Fruit fly (Drosophila melanogaster): ENCODE measurements around the gene PolE1.
A peak's percentile ranks its signal among the peaks of the same experiment; 100 is the strongest.

The PolE1 gene

dm6 chr3R:23347432-23348305 lies at the start of gene PolE1:
Gene PolE1, plus strand, starts transcription at chr3R:23348128.
- TF ChIP-seq CG3032 (tag; optimal IDR thresholded peaks at IDR 0.05) (peak; percentile 23), Smox (GFP tag; optimal IDR thresholded peaks at IDR 0.05) (peak; percentile 9), CG3919 (GFP tag; optimal IDR thresholded peaks at IDR 0.05) (peak; percentile 35), eg (GFP tag; IDR thresholded peaks at IDR 0.05) (no peak; the same call in 2 of the 3 replicates), vri (GFP tag; optimal IDR thresholded peaks at IDR 0.05) (peak; percentile 6), Eip78C (GFP tag) (peak; percentile 64), esn (GFP tag; optimal IDR thresholded peaks at IDR 0.05) (peak; percentile 29), CG16779 (tag; optimal IDR thresholded peaks at IDR 0.05) (no peak), Sox14 (GFP tag; optimal IDR thresholded peaks at IDR 0.05) (peak; percentile 11), svp (GFP tag) (no peak), topi (GFP tag; optimal IDR thresholded peaks at IDR 0.05) (peak; percentile 26), fd85E (GFP tag; optimal IDR thresholded peaks at IDR 0.05) (no peak), CG7368 (GFP tag; optimal IDR thresholded peaks at IDR 0.05) (no peak), pdm3 (GFP tag; optimal IDR thresholded peaks at IDR 0.05) (peak; percentile 9), fkh (GFP tag; optimal IDR thresholded peaks at IDR 0.05) (peak; percentile 85), CG31627 (GFP tag; optimal IDR thresholded peaks at IDR 0.05) (peak; percentile 9), CG15336 (GFP tag; IDR thresholded peaks at IDR 0.05) (0 out of 2 replicates have a peak, but pooled peaks have one; percentile 5), acj6 (GFP tag; optimal IDR thresholded peaks at IDR 0.05) (no peak)

dm6 chr3R:23300091-23300918 lies 47.6 kb upstream of the PolE1 start:
- TF ChIP-seq Ets21C (GFP tag; optimal IDR thresholded peaks at IDR 0.05) = peak; percentile 5
- peak; percentile 51 for TF ChIP-seq lz (GFP tag; optimal IDR thresholded peaks at IDR 0.05)
- TF ChIP-seq OdsH (GFP tag; optimal IDR thresholded peaks at IDR 0.05) = peak; percentile 43
- TF ChIP-seq CG31627 (GFP tag; optimal IDR thresholded peaks at IDR 0.05) = peak; percentile 53
- no peak for TF ChIP-seq Gug (GFP tag; IDR thresholded peaks at IDR 0.05)
- TF ChIP-seq eg (GFP tag; IDR thresholded peaks at IDR 0.05) = no peak
- TF ChIP-seq CG11294 (GFP tag; IDR thresholded peaks at IDR 0.05) = no peak
- TF ChIP-seq Ets96B (tag; optimal IDR thresholded peaks at IDR 0.05) = peak; percentile 41
- peak; percentile 39 for TF ChIP-seq Sox14 (GFP tag; optimal IDR thresholded peaks at IDR 0.05)
- TF ChIP-seq CG4318 (GFP tag; optimal IDR thresholded peaks at IDR 0.05) = no peak
- no peak for TF ChIP-seq dac (GFP tag; optimal IDR thresholded peaks at IDR 0.05)
- TF ChIP-seq CG16779 (tag; optimal IDR thresholded peaks at IDR 0.05) = no peak
- TF ChIP-seq CG10631 (GFP tag; optimal IDR thresholded peaks at IDR 0.05) = peak; percentile 52
- peak; percentile 55 for TF ChIP-seq acj6 (GFP tag; optimal IDR thresholded peaks at IDR 0.05)
- TF ChIP-seq CG3032 (tag; optimal IDR thresholded peaks at IDR 0.05) = no peak
- peak; percentile 75 for TF ChIP-seq Eip78C (GFP tag)
- TF ChIP-seq esn (GFP tag; optimal IDR thresholded peaks at IDR 0.05) = peak; percentile 70
- no peak for TF ChIP-seq Smox (GFP tag; optimal IDR thresholded peaks at IDR 0.05)
- TF ChIP-seq CG6163 (GFP tag; IDR thresholded peaks at IDR 0.05) = peak; percentile 47; the same call in 1 of the 3 replicates
- no peak for TF ChIP-seq CG6808 (GFP tag; optimal IDR thresholded peaks at IDR 0.05)
- no peak for TF ChIP-seq CG8119 (GFP tag; IDR thresholded peaks at IDR 0.05)
- TF ChIP-seq svp (GFP tag) = no peak
- peak; percentile 31 for TF ChIP-seq achi (GFP tag; optimal IDR thresholded peaks at IDR 0.05)
- no peak for TF ChIP-seq CG9139 (GFP tag; optimal IDR thresholded peaks at IDR 0.05)
- TF ChIP-seq Eip75B (GFP tag; optimal IDR thresholded peaks at IDR 0.05) = peak; percentile 35
- TF ChIP-seq CG3919 (GFP tag; optimal IDR thresholded peaks at IDR 0.05) = no peak
- TF ChIP-seq CG1621 (tag; optimal IDR thresholded peaks at IDR 0.05) = no peak
- peak; percentile 38; the same call in 1 of the 2 replicates for TF ChIP-seq CG15336 (GFP tag; IDR thresholded peaks at IDR 0.05)
- peak; percentile 38 for TF ChIP-seq CG32006 (GFP tag; optimal IDR thresholded peaks at IDR 0.05)
- TF ChIP-seq Hr4 (GFP tag; optimal IDR thresholded peaks at IDR 0.05) = peak; percentile 6
- TF ChIP-seq CG7368 (GFP tag; optimal IDR thresholded peaks at IDR 0.05) = no peak
- TF ChIP-seq vri (GFP tag; optimal IDR thresholded peaks at IDR 0.05) = peak; percentile 8
- TF ChIP-seq CG11902 (GFP tag; optimal IDR thresholded peaks at IDR 0.05) = no peak
- TF ChIP-seq CG8632 (GFP tag; optimal IDR thresholded peaks at IDR 0.05) = peak; percentile 47
- TF ChIP-seq pdm3 (GFP tag; optimal IDR thresholded peaks at IDR 0.05) = peak; percentile 46
- TF ChIP-seq CG6854 (GFP tag; optimal IDR thresholded peaks at IDR 0.05) = no peak
- peak; percentile 50 for TF ChIP-seq CG34406 (GFP tag; optimal IDR thresholded peaks at IDR 0.05)
- TF ChIP-seq CG8319 (GFP tag; optimal IDR thresholded peaks at IDR 0.05) = no peak
- TF ChIP-seq ss (GFP tag; optimal IDR thresholded peaks at IDR 0.05) = no peak
- no peak for TF ChIP-seq spab (GFP tag; optimal IDR thresholded peaks at IDR 0.05)
- TF ChIP-seq CG6792 (GFP tag; optimal IDR thresholded peaks at IDR 0.05) = peak; percentile 67

All from whole organism, prepupa.